Fruit fly (Drosophila melanogaster) whole organism, embryonic: ENCODE results near the gene Kr-h2.

Experiments used
- Blimp-1 ChIP-seq: fragments of 200-800 bp; sonication (Bioruptor generic); optimal IDR thresholded peaks from 3 replicates; lab custom pipeline; 2018; ENCODE audit warnings: missing biosample characterization, missing genetic modification characterization, mild to moderate bottlenecking, moderate library complexity, missing genetic modification reagents
- CG10321 ChIP-seq: fragments of 200-800 bp; sonication (Bioruptor generic); IDR thresholded peaks from 2 replicates; pipeline ENCODE4 v1.3.6; 2022; ENCODE audit warnings: missing biosample characterization, missing genetic modification characterization
- CG10979 ChIP-seq: fragments of 200-800 bp; sonication (Bioruptor generic); optimal IDR thresholded peaks from 2 replicates; lab custom pipeline; 2018; ENCODE audit warnings: missing biosample characterization, mild to moderate bottlenecking, missing genetic modification characterization, moderate library complexity
- CG15696 ChIP-seq: fragments of 200-800 bp; sonication (Bioruptor generic); optimal IDR thresholded peaks from 2 replicates; lab custom pipeline; 2019; ENCODE audit warnings: missing biosample characterization, mild to moderate bottlenecking, missing genetic modification characterization, moderate library complexity
- CG17359 ChIP-seq: fragments of 200-800 bp; sonication (Bioruptor generic); optimal IDR thresholded peaks from 3 replicates; lab custom pipeline; 2018; ENCODE audit warnings: missing biosample characterization, mild to moderate bottlenecking, missing genetic modification characterization, moderate library complexity
- CG17361 ChIP-seq: fragments of 200-800 bp; sonication (Bioruptor generic); IDR thresholded peaks from 3 replicates; pipeline ENCODE4 v1.3.6; 2022; ENCODE audit warnings: missing biosample characterization, missing genetic modification characterization
- CG17829 ChIP-seq: fragments of 200-800 bp; optimal IDR thresholded peaks from 2 replicates; lab custom pipeline; 2019; ENCODE audit warnings: missing biosample characterization, mild to moderate bottlenecking, missing genetic modification characterization, moderate library complexity
- CG2712 ChIP-seq: fragments of 200-800 bp; optimal IDR thresholded peaks from 3 replicates; lab custom pipeline; 2019; ENCODE audit warnings: missing biosample characterization, mild to moderate bottlenecking, missing genetic modification characterization, moderate library complexity
- CG31441 ChIP-seq: fragments of 200-800 bp; sonication (Bioruptor generic); IDR thresholded peaks from 2 replicates; pipeline ENCODE4 v1.3.6; 2022; ENCODE audit warnings: missing biosample characterization, missing genetic modification characterization
- CG3726 ChIP-seq: fragments of 200-800 bp; sonication (Bioruptor generic); IDR thresholded peaks from 3 replicates; pipeline ENCODE4, ENCODE4 v1.3.6; 2022; ENCODE audit warnings: missing biosample characterization, missing genetic modification characterization
- CG4404 ChIP-seq: fragments of 200-800 bp; sonication (Bioruptor generic); IDR thresholded peaks from 2 replicates; pipeline ENCODE4 v1.3.6; 2022; ENCODE audit warnings: missing biosample characterization, missing genetic modification characterization
- CG4424 ChIP-seq: fragments of 200-800 bp; sonication (Bioruptor generic); optimal IDR thresholded peaks from 3 replicates; lab custom pipeline; 2016; ENCODE audit warnings: missing biosample characterization, missing genetic modification characterization
- CG4854 ChIP-seq: fragments of 200-800 bp; sonication (Bioruptor generic); optimal IDR thresholded peaks from 2 replicates; lab custom pipeline; 2016; ENCODE audit warnings: missing biosample characterization, missing genetic modification characterization, inconsistent platforms
- CG6254 ChIP-seq: fragments of 200-800 bp; sonication (Bioruptor generic); optimal IDR thresholded peaks from 3 replicates; lab custom pipeline; 2017; ENCODE audit warnings: mild to moderate bottlenecking, missing biosample characterization, missing genetic modification reagents, missing genetic modification characterization
- CG6689 ChIP-seq: fragments of 200-800 bp; sonication (Bioruptor generic); IDR thresholded peaks from 2 replicates; pipeline ENCODE4 v1.3.6; 2022; ENCODE audit warnings: missing biosample characterization, missing genetic modification characterization
- CG7839 ChIP-seq: fragments of 200-800 bp; sonication (Bioruptor generic); optimal IDR thresholded peaks from 3 replicates; lab custom pipeline; 2018; ENCODE audit warnings: missing biosample characterization, mild to moderate bottlenecking, missing genetic modification characterization, moderate library complexity
- CG8359 ChIP-seq: fragments of 200-800 bp; sonication (Bioruptor generic); optimal IDR thresholded peaks from 2 replicates; lab custom pipeline; 2017; ENCODE audit warnings: missing biosample characterization, mild to moderate bottlenecking, missing genetic modification characterization, borderline replicate concordance
- CG8944 ChIP-seq: fragments of 200-800 bp; sonication (Bioruptor generic); optimal IDR thresholded peaks from 3 replicates; lab custom pipeline; 2016; ENCODE audit warnings: missing biosample characterization, missing genetic modification characterization
- CG9727 ChIP-seq: fragments of 200-800 bp; sonication (Bioruptor generic); optimal IDR thresholded peaks from 3 replicates; lab custom pipeline; 2017; ENCODE audit warnings: missing biosample characterization, mild to moderate bottlenecking, missing genetic modification characterization
- D ChIP-seq, 2 experiments: fragments of 200-800 bp in 1 of 2; fragments of >200 bp in 1 of 2; sonication (Bioruptor generic) in 1 of 2; optimal IDR thresholded peaks; 2 replicates in 1 of 2; 3 replicates in 1 of 2; lab custom pipeline; 2017; ENCODE audit warnings: mild to moderate bottlenecking in 1 of 2, missing biosample characterization in 1 of 2, missing genetic modification characterization in 1 of 2, missing genetic modification reagents in 1 of 2
- D19A ChIP-seq: fragments of 200-800 bp; optimal IDR thresholded peaks from 3 replicates; lab custom pipeline; 2019; ENCODE audit warnings: missing biosample characterization, mild to moderate bottlenecking, missing genetic modification characterization, moderate library complexity
- Dbx ChIP-seq: fragments of 200-800 bp; sonication (Bioruptor generic); IDR thresholded peaks from 3 replicates; pipeline ENCODE4 v1.3.6; 2022; ENCODE audit warnings: missing biosample characterization, missing genetic modification characterization
- Gug ChIP-seq: fragments of 200-800 bp; sonication (Bioruptor generic); IDR thresholded peaks from 4 replicates; pipeline ENCODE4 v1.3.6; 2022; ENCODE audit warnings: missing biosample characterization, missing genetic modification characterization
- Nf-YA ChIP-seq: fragments of 200-800 bp; sonication (Bioruptor generic); IDR thresholded peaks from 2 replicates; pipeline ENCODE4 v1.3.6; 2022; ENCODE audit warnings: missing biosample characterization, missing genetic modification characterization
- Nf-YB ChIP-seq: fragments of 200-800 bp; sonication (Bioruptor generic); optimal IDR thresholded peaks from 3 replicates; lab custom pipeline; 2019; ENCODE audit warnings: missing biosample characterization, mild to moderate bottlenecking, missing genetic modification characterization, moderate library complexity
- Opbp ChIP-seq: fragments of 200-800 bp; sonication (Bioruptor generic); IDR thresholded peaks from 3 replicates; pipeline ENCODE4 v1.3.6; 2022; ENCODE audit warnings: missing biosample characterization, missing genetic modification characterization; ENCODE audit not compliant: partially characterized antibody
- Ptx1 ChIP-seq: fragments of 200-800 bp; sonication (Bioruptor generic); IDR thresholded peaks from 2 replicates; pipeline ENCODE4 v1.3.6; 2022; ENCODE audit warnings: missing biosample characterization, missing genetic modification characterization
- Ssrp ChIP-seq: fragments of 200-800 bp; sonication (Bioruptor generic); optimal IDR thresholded peaks from 2 replicates; lab custom pipeline; 2018; ENCODE audit warnings: missing biosample characterization, mild to moderate bottlenecking, missing genetic modification characterization, moderate library complexity
- Usf ChIP-seq: fragments of 200-800 bp; sonication (Bioruptor generic); optimal IDR thresholded peaks from 2 replicates; lab custom pipeline; 2017; ENCODE audit warnings: missing genotype, missing biosample characterization, missing genetic modification characterization
- Xbp1 ChIP-seq: fragments of 200-800 bp; sonication (Bioruptor generic); optimal IDR thresholded peaks from 3 replicates; lab custom pipeline; 2016; ENCODE audit warnings: missing biosample characterization, mild to moderate bottlenecking, missing genetic modification characterization
- Xrp1 ChIP-seq: fragments of 200-800 bp; sonication (Bioruptor generic); IDR thresholded peaks from 2 replicates; pipeline ENCODE4 v1.3.6; 2022; ENCODE audit warnings: missing biosample characterization, missing genetic modification characterization
- al ChIP-seq: fragments of 200-800 bp; sonication (Bioruptor generic); IDR thresholded peaks from 2 replicates; pipeline ENCODE4 v1.3.6; 2022; ENCODE audit warnings: missing biosample characterization, missing genetic modification characterization
- aop ChIP-seq: fragments of 200-800 bp; sonication (Bioruptor generic); IDR thresholded peaks from 2 replicates; pipeline ENCODE4 v1.3.6; 2022; ENCODE audit warnings: missing biosample characterization, missing genetic modification characterization
- bab2 ChIP-seq: fragments of 200-800 bp; sonication (Bioruptor generic); optimal IDR thresholded peaks from 2 replicates; lab custom pipeline; 2016; ENCODE audit warnings: missing biosample characterization, missing genetic modification characterization
- bsh ChIP-seq, 2 experiments: fragments of 200-800 bp; sonication (Bioruptor generic); optimal IDR thresholded peaks; 2 replicates each; lab custom pipeline; 2017 to 2018; ENCODE audit warnings: mild to moderate bottlenecking in 2 of 2, missing biosample characterization in 2 of 2, missing genetic modification characterization in 2 of 2, moderate library complexity in 1 of 2
- croc ChIP-seq: fragments of 200-800 bp; sonication (Bioruptor generic); conservative IDR thresholded peaks from 3 replicates; pipeline ENCODE4 v1.3.6; 2022; ENCODE audit warnings: missing biosample characterization, missing genetic modification characterization
- dysf ChIP-seq: fragments of 200-800 bp; sonication (Bioruptor generic); IDR thresholded peaks from 3 replicates; pipeline ENCODE4 v1.3.6; 2022; ENCODE audit warnings: missing biosample characterization, missing genetic modification characterization
- en ChIP-seq: fragments of 200-800 bp; sonication (Bioruptor generic); optimal IDR thresholded peaks from 2 replicates; lab custom pipeline; 2016; ENCODE audit warnings: missing biosample characterization, missing genetic modification characterization
- fd96Cb ChIP-seq: fragments of 200-800 bp; sonication (Bioruptor generic); optimal IDR thresholded peaks from 2 replicates; lab custom pipeline; 2018; ENCODE audit warnings: missing biosample characterization, mild to moderate bottlenecking, missing genetic modification characterization, moderate library complexity
- gfzf ChIP-seq: fragments of 200-800 bp; sonication (Bioruptor generic); optimal IDR thresholded peaks from 2 replicates; lab custom pipeline; 2016; ENCODE audit warnings: missing biosample characterization, mild to moderate bottlenecking, missing genetic modification characterization, moderate library complexity
- jumu ChIP-seq: fragments of 200-800 bp; sonication (Bioruptor generic); optimal IDR thresholded peaks from 3 replicates; lab custom pipeline; 2016; ENCODE audit warnings: missing biosample characterization, missing genetic modification characterization
- lola ChIP-seq, 3 experiments: fragments of >200 bp in 2 of 3; fragments of 200-800 bp in 1 of 3; sonication (Bioruptor generic) in 1 of 3; optimal IDR thresholded peaks; 2 replicates each; lab custom pipeline; 2017 to 2019; ENCODE audit warnings: missing biosample characterization in 3 of 3, missing genetic modification characterization in 3 of 3, mild to moderate bottlenecking in 1 of 3, moderate library complexity in 1 of 3
- nerfin-2 ChIP-seq: fragments of 200-800 bp; sonication (Bioruptor generic); IDR thresholded peaks from 2 replicates; pipeline ENCODE4 v1.3.6; 2022; ENCODE audit warnings: missing biosample characterization, missing genetic modification characterization; ENCODE audit not compliant: partially characterized antibody
- nmo ChIP-seq: fragments of 200-800 bp; sonication (Bioruptor generic); optimal IDR thresholded peaks from 2 replicates; lab custom pipeline; 2018; ENCODE audit warnings: missing biosample characterization, mild to moderate bottlenecking, missing genetic modification characterization, moderate library complexity
- nom ChIP-seq: fragments of 200-800 bp; sonication (Bioruptor generic); optimal IDR thresholded peaks from 2 replicates; lab custom pipeline; 2017; ENCODE audit warnings: missing biosample characterization, missing genetic modification characterization, mild to moderate bottlenecking, moderate library complexity, missing genetic modification reagents
- phol ChIP-seq: fragments of 200-800 bp; sonication (Bioruptor generic); optimal IDR thresholded peaks from 3 replicates; lab custom pipeline; 2018; ENCODE audit warnings: missing biosample characterization, mild to moderate bottlenecking, missing genetic modification characterization, moderate library complexity
- trem ChIP-seq: fragments of 200-800 bp; optimal IDR thresholded peaks from 3 replicates; lab custom pipeline; 2019; ENCODE audit warnings: missing biosample characterization, mild to moderate bottlenecking, missing genetic modification characterization, moderate library complexity
- tx ChIP-seq: fragments of 200-800 bp; sonication (Bioruptor generic); optimal IDR thresholded peaks from 2 replicates; lab custom pipeline; 2016; ENCODE audit warnings: missing biosample characterization, missing genetic modification characterization
- zf30C ChIP-seq: fragments of 200-800 bp; sonication (Bioruptor generic); optimal IDR thresholded peaks from 3 replicates; lab custom pipeline; 2018; ENCODE audit warnings: missing biosample characterization, mild to moderate bottlenecking, missing genetic modification characterization

Kr-h2 gene

dm6 chr2L:6022793-6023192 is 48.0 kb upstream of the Kr-h2 start (continued):
- TF ChIP-seq CG31441 (GFP tag; lab: Robert Waterston, UW) (peak; percentile 47; the same call in 1 of the 2 replicates), trem (peak; percentile 7), bsh (GFP tag; optimal IDR thresholded peaks at IDR 0.05; lab: Kevin White, UChicago) (peak; percentile 31 to 34), zf30C (GFP tag; lab: Kevin White, UChicago) (no peak), en (GFP tag; lab: Kevin White, UChicago) (no peak), nmo (GFP tag; lab: Kevin White, UChicago) (peak; percentile 57), CG3726 (GFP tag; lab: Robert Waterston, UW) (no peak), fd96Cb (peak; percentile 23), CG10979 (tag; lab: Kevin White, UChicago) (peak; percentile 47), D (optimal IDR thresholded peaks at IDR 0.05; lab: Kevin White, UChicago) (no peak), D (GFP tag; optimal IDR thresholded peaks at IDR 0.05; lab: Kevin White, UChicago) (peak; percentile 10), CG2712 (tag; lab: Kevin White, UChicago) (peak; percentile 70), Nf-YA (GFP tag; lab: Robert Waterston, UW) (no peak), CG15696 (peak; percentile 65), phol (tag; lab: Kevin White, UChicago) (peak; percentile 58), bab2 (GFP tag; lab: Kevin White, UChicago) (no peak), Nf-YB (GFP tag; lab: Kevin White, UChicago) (no peak), CG4424 (GFP tag; lab: Kevin White, UChicago) (peak; percentile 13), dysf (0 out of 3 replicates have a peak, but pooled peaks have one; percentile 9), Opbp (no peak), CG6254 (GFP tag; lab: Kevin White, UChicago) (peak; percentile 1), jumu (GFP tag; lab: Kevin White, UChicago) (no peak), CG10321 (no peak), CG17359 (tag; lab: Kevin White, UChicago) (peak; percentile 18), al (GFP tag; lab: Robert Waterston, UW) (no peak), CG9727 (GFP tag; lab: Kevin White, UChicago) (peak; percentile 52), lola (GFP tag; optimal IDR thresholded peaks at IDR 0.05; lab: Kevin White, UChicago) (peak in 1 of 3 experiments; percentile 58), CG4404 (peak; percentile 68), Ssrp (peak; percentile 44), CG8944 (GFP tag; lab: Kevin White, UChicago) (no peak), gfzf (no peak), Xrp1 (GFP tag; lab: Robert Waterston, UW) (peak; percentile 62), Usf (GFP tag; lab: Kevin White, UChicago) (no peak), nerfin-2 (GFP tag; lab: Robert Waterston, UW) (no peak), CG6689 (GFP tag; lab: Robert Waterston, UW) (0 out of 2 replicates have a peak, but pooled peaks have one; percentile 24), Ptx1 (GFP tag; lab: Robert Waterston, UW) (no peak), croc (GFP tag; lab: Robert Waterston, UW) (peak; percentile 33; the same call in 1 of the 3 replicates), CG8359 (GFP tag; lab: Kevin White, UChicago) (peak; percentile 6), CG17361 (GFP tag; lab: Robert Waterston, UW) (peak; percentile 61), CG17829 (tag; lab: Kevin White, UChicago) (peak; percentile 40), aop (GFP tag; lab: Robert Waterston, UW) (no peak), CG7839 (tag; lab: Kevin White, UChicago) (peak; percentile 42), CG4854 (GFP tag; lab: Kevin White, UChicago) (no peak), Xbp1 (GFP tag; lab: Kevin White, UChicago) (peak; percentile 3), nom (GFP tag; lab: Kevin White, UChicago) (peak; percentile 64), Blimp-1 (GFP tag; lab: Kevin White, UChicago) (peak; percentile 25), tx (no peak), Gug (GFP tag; lab: Robert Waterston, UW) (0 out of 4 replicates have a peak, but pooled peaks have one; percentile 36), D19A (tag; lab: Kevin White, UChicago) (peak; percentile 44), Dbx (GFP tag; lab: Robert Waterston, UW) (no peak)
